Worm (Caenorhabditis elegans): ENCODE data around the gene C55C3.7.

ce11 chrIV:5715341-5716112 is 33.1 kb upstream of the C55C3.7 start:
- TF ChIP-seq nhr-12 (tag; optimal IDR thresholded peaks at IDR 0.05) (no peak), nhr-28 (tag; optimal IDR thresholded peaks at IDR 0.05) (no peak), blmp-1 (tag; optimal IDR thresholded peaks at IDR 0.05) (no peak), lin-13 (tag; optimal IDR thresholded peaks at IDR 0.05) (no peak), ces-1 (GFP tag; optimal IDR thresholded peaks at IDR 0.05) (no peak), nhr-237 (tag; optimal IDR thresholded peaks at IDR 0.05) (no peak), ceh-39 (tag; optimal IDR thresholded peaks at IDR 0.05) (no peak), drap-1 (GFP tag; optimal IDR thresholded peaks at IDR 0.05) (no peak)
